Fruit fly (Drosophila melanogaster) whole organism, embryonic: ENCODE measurements around the gene spel1.

Experiments
- Awh ChIP-seq: fragments of 200-800 bp; sonication (Bioruptor generic); IDR thresholded peaks from 2 replicates; pipeline ENCODE4, ENCODE4 v1.3.6; 2022; ENCODE audit warnings: missing biosample characterization, missing genetic modification characterization
- B-H1 ChIP-seq: fragments of 200-800 bp; sonication (Bioruptor generic); IDR thresholded peaks from 3 replicates; pipeline ENCODE4 v1.3.6; 2022; ENCODE audit warnings: missing biosample characterization, missing genetic modification characterization
- Blimp-1 ChIP-seq: fragments of 200-800 bp; sonication (Bioruptor generic); optimal IDR thresholded peaks from 3 replicates; lab custom pipeline; 2018; ENCODE audit warnings: missing biosample characterization, missing genetic modification characterization, mild to moderate bottlenecking, moderate library complexity, missing genetic modification reagents
- CG10267 ChIP-seq: fragments of 200-800 bp; sonication (Bioruptor generic); optimal IDR thresholded peaks from 2 replicates; lab custom pipeline; 2018; ENCODE audit warnings: missing biosample characterization, mild to moderate bottlenecking, missing genetic modification characterization, moderate library complexity
- CG10543 ChIP-seq: fragments of 200-800 bp; sonication (Bioruptor generic); optimal IDR thresholded peaks from 3 replicates; lab custom pipeline; 2017; ENCODE audit warnings: missing biosample characterization, mild to moderate bottlenecking, missing genetic modification characterization, moderate library complexity
- CG10565 ChIP-seq: fragments of 200-800 bp; sonication (Bioruptor generic); optimal IDR thresholded peaks from 3 replicates; lab custom pipeline; 2016; ENCODE audit warnings: missing biosample characterization, mild to moderate bottlenecking, missing genetic modification characterization
- CG13123 ChIP-seq: fragments of 200-800 bp; sonication (Bioruptor generic); optimal IDR thresholded peaks from 2 replicates; lab custom pipeline; 2016; ENCODE audit warnings: missing biosample characterization, missing genetic modification characterization
- CG13287 ChIP-seq: fragments of 200-800 bp; sonication (Bioruptor generic); IDR thresholded peaks from 2 replicates; pipeline ENCODE4 v1.3.6; 2022; ENCODE audit warnings: missing biosample characterization, missing genetic modification characterization; ENCODE audit not compliant: partially characterized antibody
- CG14860 ChIP-seq: fragments of 200-800 bp; sonication (Bioruptor generic); IDR thresholded peaks from 3 replicates; pipeline ENCODE4 v1.3.6; 2022; ENCODE audit warnings: missing biosample characterization, missing genetic modification characterization; ENCODE audit not compliant: partially characterized antibody
- CG14965 ChIP-seq: fragments of 200-800 bp; sonication (Bioruptor generic); optimal IDR thresholded peaks from 2 replicates; lab custom pipeline; 2016; ENCODE audit warnings: missing biosample characterization, missing genetic modification characterization, borderline replicate concordance
- CG1603 ChIP-seq: fragments of 200-800 bp; sonication (Bioruptor generic); optimal IDR thresholded peaks from 2 replicates; lab custom pipeline; 2019; ENCODE audit warnings: missing biosample characterization, mild to moderate bottlenecking, missing genetic modification characterization, moderate library complexity
- CG2199 ChIP-seq: fragments of 200-800 bp; sonication (Bioruptor generic); IDR thresholded peaks from 3 replicates; pipeline ENCODE4 v1.3.6; 2022; ENCODE audit warnings: missing biosample characterization, missing genetic modification characterization
- CG31224 ChIP-seq: fragments of 200-800 bp; sonication (Bioruptor generic); IDR thresholded peaks from 2 replicates; pipeline ENCODE4 v1.3.6; 2022; ENCODE audit warnings: missing biosample characterization, missing genetic modification characterization
- CG32767 ChIP-seq: fragments of 200-800 bp; sonication (Bioruptor generic); IDR thresholded peaks from 2 replicates; pipeline ENCODE4 v1.3.6; 2022; ENCODE audit warnings: missing biosample characterization, missing genetic modification characterization
- CG33557 ChIP-seq: fragments of 200-800 bp; sonication (Bioruptor generic); optimal IDR thresholded peaks from 2 replicates; lab custom pipeline; 2019; ENCODE audit warnings: missing biosample characterization, mild to moderate bottlenecking, missing genetic modification characterization, moderate library complexity
- CG3995 ChIP-seq: fragments of 200-800 bp; sonication (Bioruptor generic); optimal IDR thresholded peaks from 3 replicates; lab custom pipeline; 2016; ENCODE audit warnings: missing biosample characterization, missing genetic modification characterization
- CG4282 ChIP-seq: fragments of 200-800 bp; sonication (Bioruptor generic); optimal IDR thresholded peaks from 2 replicates; lab custom pipeline; 2016; ENCODE audit warnings: missing biosample characterization, missing genetic modification characterization
- CG4424 ChIP-seq: fragments of 200-800 bp; sonication (Bioruptor generic); optimal IDR thresholded peaks from 3 replicates; lab custom pipeline; 2016; ENCODE audit warnings: missing biosample characterization, missing genetic modification characterization
- CG6854 ChIP-seq: fragments of 200-800 bp; sonication (Bioruptor generic); optimal IDR thresholded peaks from 3 replicates; lab custom pipeline; 2017; ENCODE audit warnings: missing biosample characterization, mild to moderate bottlenecking, missing genetic modification characterization
- CG9727 ChIP-seq: fragments of 200-800 bp; sonication (Bioruptor generic); optimal IDR thresholded peaks from 3 replicates; lab custom pipeline; 2017; ENCODE audit warnings: missing biosample characterization, mild to moderate bottlenecking, missing genetic modification characterization
- Chrac-16 ChIP-seq: fragments of 200-800 bp; sonication (Bioruptor generic); optimal IDR thresholded peaks from 3 replicates; lab custom pipeline; 2016; ENCODE audit warnings: missing biosample characterization, missing genetic modification characterization
- Dad ChIP-seq: fragments of 200-800 bp; sonication (Bioruptor generic); optimal IDR thresholded peaks from 3 replicates; lab custom pipeline; 2016; ENCODE audit warnings: missing biosample characterization, missing genetic modification characterization
- Eip74EF ChIP-seq, 2 experiments: fragments of 200-800 bp in 1 of 2; fragments of >200 bp in 1 of 2; sonication (Bioruptor generic) in 1 of 2; optimal IDR thresholded peaks; 2 replicates each; lab custom pipeline; 2017 to 2019; ENCODE audit warnings: missing biosample characterization in 2 of 2, missing genetic modification characterization in 2 of 2, mild to moderate bottlenecking in 1 of 2, moderate library complexity in 1 of 2
- Ets97D ChIP-seq: fragments of 200-800 bp; sonication (Bioruptor generic); optimal IDR thresholded peaks from 3 replicates; lab custom pipeline; 2016; ENCODE audit warnings: missing biosample characterization, missing genetic modification characterization
- Lhr ChIP-seq: fragments of 200-800 bp; sonication (Bioruptor generic); optimal IDR thresholded peaks from 3 replicates; lab custom pipeline; 2017; ENCODE audit warnings: mild to moderate bottlenecking, missing biosample characterization, missing genetic modification reagents, missing genetic modification characterization
- Myb ChIP-seq: fragments of 200-800 bp; sonication (Bioruptor generic); optimal IDR thresholded peaks from 2 replicates; lab custom pipeline; 2016; ENCODE audit warnings: missing biosample characterization, missing genetic modification characterization
- ab ChIP-seq: fragments of 200-800 bp; sonication (Bioruptor generic); optimal IDR thresholded peaks from 2 replicates; lab custom pipeline; 2016; ENCODE audit warnings: missing biosample characterization, missing genetic modification characterization
- aop ChIP-seq: fragments of 200-800 bp; sonication (Bioruptor generic); IDR thresholded peaks from 2 replicates; pipeline ENCODE4 v1.3.6; 2022; ENCODE audit warnings: missing biosample characterization, missing genetic modification characterization
- ap ChIP-seq: fragments of 200-800 bp; sonication (Bioruptor generic); IDR thresholded peaks from 2 replicates; pipeline ENCODE4 v1.3.6; 2022; ENCODE audit warnings: missing biosample characterization, missing genetic modification characterization
- ci ChIP-seq: fragments of 200-800 bp; sonication (Bioruptor generic); IDR thresholded peaks from 3 replicates; pipeline ENCODE4 v1.3.6; 2022; ENCODE audit warnings: missing biosample characterization, missing genetic modification characterization
- danr ChIP-seq: fragments of 200-800 bp; sonication (Bioruptor generic); IDR thresholded peaks from 2 replicates; pipeline ENCODE4 v1.3.6; 2022; ENCODE audit warnings: missing biosample characterization, missing genetic modification characterization
- dm ChIP-seq: fragments of 200-800 bp; sonication (Bioruptor generic); optimal IDR thresholded peaks from 3 replicates; lab custom pipeline; 2016; ENCODE audit warnings: missing biosample characterization, missing genetic modification characterization
- hbn ChIP-seq: fragments of 200-800 bp; sonication (Bioruptor generic); IDR thresholded peaks from 2 replicates; pipeline ENCODE4 v1.3.6; 2022; ENCODE audit warnings: missing biosample characterization, missing genetic modification characterization; ENCODE audit not compliant: partially characterized antibody
- lab ChIP-seq: fragments of 200-800 bp; sonication (Bioruptor generic); optimal IDR thresholded peaks from 3 replicates; lab custom pipeline; 2017; ENCODE audit warnings: missing biosample characterization, missing genetic modification characterization, mild to moderate bottlenecking, moderate library complexity, missing genetic modification reagents
- nmo ChIP-seq: fragments of 200-800 bp; sonication (Bioruptor generic); optimal IDR thresholded peaks from 2 replicates; lab custom pipeline; 2018; ENCODE audit warnings: missing biosample characterization, mild to moderate bottlenecking, missing genetic modification characterization, moderate library complexity
- otp ChIP-seq: fragments of 200-800 bp; sonication (Bioruptor generic); IDR thresholded peaks from 3 replicates; pipeline ENCODE4, ENCODE4 v1.3.6; 2022; ENCODE audit warnings: missing biosample characterization, missing genetic modification characterization
- ro ChIP-seq: fragments of 200-800 bp; sonication (Bioruptor generic); IDR thresholded peaks from 2 replicates; pipeline ENCODE4 v1.3.6; 2022; ENCODE audit warnings: missing biosample characterization, missing genetic modification characterization
- sens ChIP-seq: fragments of 200-800 bp; sonication (Bioruptor generic); peaks from one replicate; lab custom pipeline; 2016; ENCODE audit warnings: missing biosample characterization, missing genetic modification characterization
- shn ChIP-seq: fragments of 200-800 bp; sonication (Bioruptor generic); optimal IDR thresholded peaks from 3 replicates; lab custom pipeline; 2016; ENCODE audit warnings: missing biosample characterization, missing genetic modification characterization
- sna ChIP-seq: fragments of 200-800 bp; sonication (Bioruptor generic); IDR thresholded peaks from 2 replicates; pipeline ENCODE4 v1.3.6; 2022; ENCODE audit warnings: missing biosample characterization, missing genetic modification characterization; ENCODE audit not compliant: partially characterized antibody
- tna ChIP-seq: fragments of 200-800 bp; sonication (Bioruptor generic); IDR thresholded peaks from 2 replicates; pipeline ENCODE4 v1.3.6; 2022; ENCODE audit warnings: missing biosample characterization, missing genetic modification characterization; ENCODE audit not compliant: partially characterized antibody
- ttk ChIP-seq: fragments of 200-800 bp; sonication (Bioruptor generic); IDR thresholded peaks from 2 replicates; pipeline ENCODE4 v2.1.2; 2022; ENCODE audit warnings: missing biosample characterization, missing genetic modification characterization

spel1 gene

DNA sequence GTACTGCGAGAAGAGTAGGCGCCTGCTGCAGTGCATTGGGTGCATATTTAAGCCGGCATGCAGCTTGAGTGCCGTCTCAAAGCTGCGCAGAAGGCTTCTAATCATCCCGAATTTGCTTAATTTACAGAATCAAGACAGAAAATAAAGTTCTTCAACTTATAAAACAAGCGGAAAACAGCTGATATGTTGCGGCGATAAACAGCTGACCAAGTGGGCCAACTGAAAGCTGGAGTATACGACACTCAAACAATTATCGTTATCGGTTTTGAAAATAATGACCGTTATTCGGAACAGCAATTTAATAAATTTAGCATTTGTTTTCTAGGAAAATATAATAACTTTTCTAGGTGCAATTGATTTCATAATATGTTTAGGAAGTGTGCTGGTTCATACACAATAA lies 13.3 kb upstream of the spel1 start, which contains the start of gene mTTF (continued):
- TF ChIP-seq CG13123 = no peak
- TF ChIP-seq CG6854 = no peak
- no peak for TF ChIP-seq Awh (GFP tag; lab: Robert Waterston, UW)
- no peak for TF ChIP-seq shn (GFP tag; lab: Kevin White, UChicago)
- peak; percentile 72 for TF ChIP-seq CG1603 (tag; lab: Kevin White, UChicago)
- no peak for TF ChIP-seq tna (GFP tag; lab: Robert Waterston, UW)
- peak; percentile 36; the same call in 1 of the 3 replicates for TF ChIP-seq CG14860 (GFP tag; lab: Robert Waterston, UW)
- no peak for TF ChIP-seq B-H1 (GFP tag; lab: Robert Waterston, UW)
- no peak for TF ChIP-seq CG4282 (GFP tag; lab: Kevin White, UChicago)
- peak; percentile 56; the same call in 1 of the 2 replicates for TF ChIP-seq hbn

DNA sequence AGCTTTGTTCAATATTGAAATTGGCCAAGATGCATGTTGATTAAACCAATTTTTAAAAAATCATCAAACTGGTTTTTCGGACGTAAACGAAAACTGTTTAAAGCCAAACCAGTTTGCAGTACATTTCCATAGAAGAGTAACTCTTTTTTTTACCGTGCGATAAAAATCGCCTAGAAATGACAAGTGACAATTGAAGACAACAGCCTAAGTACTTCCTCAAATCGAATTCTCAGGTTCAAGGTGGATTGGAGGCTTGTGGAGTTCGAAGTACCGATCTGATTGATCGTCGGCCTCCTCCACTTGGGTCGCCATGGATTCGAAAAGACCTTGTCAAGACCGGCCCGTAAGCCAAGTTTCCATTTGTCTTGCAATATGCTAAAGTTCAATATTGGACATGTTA lies 11.3 kb upstream of the spel1 start:
- TF ChIP-seq Eip74EF (GFP tag; optimal IDR thresholded peaks at IDR 0.05; lab: Kevin White, UChicago) (peak in 1 of 2 experiments; percentile 63), Blimp-1 (GFP tag; lab: Kevin White, UChicago) (no peak), sens (GFP tag; lab: Kevin White, UChicago) (peak; percentile 47)
- TF ChIP-seq, all 482 proteins: peak for 2

DNA sequence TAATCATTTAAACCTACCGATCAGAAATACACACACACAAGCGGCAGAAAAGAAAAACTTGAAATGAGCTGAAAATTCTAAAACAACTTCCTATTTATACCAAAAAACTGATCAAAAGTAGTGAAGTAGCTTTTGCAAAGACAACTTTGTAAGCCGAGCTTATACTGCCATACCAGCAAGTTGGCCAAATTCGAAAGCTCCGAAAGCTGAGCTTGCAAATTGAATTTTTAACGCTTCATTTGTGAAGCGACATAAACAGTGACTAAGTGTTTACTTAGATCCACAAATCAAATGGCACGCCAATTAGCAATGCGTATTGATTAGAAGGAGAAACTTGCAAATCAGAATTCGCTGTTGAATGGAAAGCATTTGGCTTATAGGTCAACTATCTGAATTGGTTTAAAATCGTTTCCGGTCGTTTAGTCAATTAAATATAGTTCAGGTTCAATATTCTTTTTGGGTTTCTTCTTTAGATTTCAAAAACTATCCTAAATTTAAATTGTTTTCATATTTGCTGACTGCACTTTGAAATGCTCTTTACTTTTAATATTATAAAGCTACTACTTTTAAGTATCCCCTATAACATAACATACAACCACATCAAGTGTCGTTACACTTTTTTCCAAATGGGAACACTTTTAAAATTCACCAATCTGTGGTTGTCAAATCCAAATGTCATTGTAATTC lies 10.3 kb upstream of the spel1 start, which contains the start of gene CG43052:
Gene CG43052, plus strand, starts transcription at position 637 of the 687 bp plus-strand sequence.
- TF ChIP-seq CG9727 (GFP tag; lab: Kevin White, UChicago) (no peak), Myb (GFP tag; lab: Kevin White, UChicago) (peak; percentile 53), ci (GFP tag; lab: Robert Waterston, UW) (no peak), ro (GFP tag; lab: Robert Waterston, UW) (no peak), aop (GFP tag; lab: Robert Waterston, UW) (no peak), CG13287 (GFP tag; lab: Robert Waterston, UW) (0 out of 2 replicates have a peak, but pooled peaks have one; percentile 12), CG3995 (GFP tag; lab: Kevin White, UChicago) (peak; percentile 89), CG10267 (tag; lab: Kevin White, UChicago) (no peak)

DNA sequence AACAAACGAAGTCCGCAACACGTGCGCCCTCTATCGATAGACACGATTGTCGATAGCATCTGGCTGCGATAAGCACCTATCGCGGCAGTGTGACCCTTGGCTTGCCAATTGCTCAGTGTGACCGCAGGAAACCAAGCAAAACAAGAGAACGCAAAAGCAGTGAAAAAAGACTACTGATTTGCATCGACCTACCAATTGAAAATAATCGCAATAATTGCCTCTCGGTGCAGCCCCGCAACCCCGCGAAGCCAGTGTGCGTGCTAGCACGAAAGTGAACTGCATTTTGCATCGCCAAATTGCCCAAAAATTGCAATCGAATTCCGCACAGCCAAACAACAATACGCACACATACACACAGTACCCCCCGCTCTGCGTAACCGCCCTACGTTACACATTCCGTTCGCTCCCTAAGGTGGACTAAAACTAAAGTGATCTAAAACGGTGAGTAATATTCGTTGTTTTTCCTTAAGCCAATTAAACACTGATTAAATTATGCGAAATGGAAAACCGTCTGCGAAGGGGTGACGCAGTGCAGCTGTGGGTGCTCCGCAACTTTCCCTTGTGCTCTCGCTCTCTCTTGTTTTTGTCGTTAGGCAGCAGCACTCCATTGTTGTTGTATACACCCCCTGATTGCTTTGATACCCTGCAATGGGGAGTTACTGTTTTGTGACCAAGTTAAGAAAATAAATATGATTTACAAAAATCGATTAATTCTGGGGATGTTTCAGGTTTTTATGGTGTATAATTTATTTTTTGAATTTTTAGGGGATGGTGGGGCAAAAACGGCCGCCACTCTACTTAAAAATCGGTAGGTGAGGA lies 6.6 kb upstream of the spel1 start, which contains the start of gene Rab14:
Gene Rab14, plus strand, starts transcription at position 113 of the 819 bp plus-strand sequence.
- no peak for TF ChIP-seq ab (GFP tag; lab: Kevin White, UChicago)
- TF ChIP-seq CG32767 (GFP tag; lab: Robert Waterston, UW) = peak; percentile 64
- TF ChIP-seq dm = peak; percentile 97
- peak; percentile 73 for TF ChIP-seq CG6854
- TF ChIP-seq CG4424 = peak; percentile 83
- peak; percentile 69 for TF ChIP-seq Ets97D (GFP tag; lab: Kevin White, UChicago)
- peak; percentile 61 for TF ChIP-seq nmo
- TF ChIP-seq danr (GFP tag; lab: Robert Waterston, UW) = peak; percentile 14; the same call in 1 of the 2 replicates
- peak; percentile 89 for TF ChIP-seq lab (GFP tag; lab: Kevin White, UChicago)
- peak; percentile 11; the same call in 1 of the 3 replicates for TF ChIP-seq CG2199
- TF ChIP-seq Dad (GFP tag; lab: Kevin White, UChicago) = peak; percentile 50
- TF ChIP-seq CG10565 (GFP tag; lab: Kevin White, UChicago) = no peak
- peak; percentile 80 for TF ChIP-seq Chrac-16
- peak; percentile 84 for TF ChIP-seq sna (GFP tag; lab: Robert Waterston, UW)
- peak; percentile 65; the same call in 1 of the 2 replicates for TF ChIP-seq CG31224 (GFP tag; lab: Robert Waterston, UW)
- TF ChIP-seq CG14965 = no peak
- peak; percentile 53 for TF ChIP-seq CG33557 (GFP tag; lab: Kevin White, UChicago)
- peak; percentile 41 for TF ChIP-seq Lhr
- peak; percentile 58 for TF ChIP-seq CG4282 (GFP tag; lab: Kevin White, UChicago)
- TF ChIP-seq ttk (GFP tag; lab: Robert Waterston, UW) = peak; percentile 91
- peak; percentile 65 for TF ChIP-seq ap (GFP tag; lab: Robert Waterston, UW)
- TF ChIP-seq otp = peak; percentile 74; the same call in 2 of the 3 replicates
- TF ChIP-seq CG10543 (GFP tag; lab: Kevin White, UChicago) = peak; percentile 65
